Worm (Caenorhabditis elegans): ENCODE results near the gene T23B5.4.

DNA sequence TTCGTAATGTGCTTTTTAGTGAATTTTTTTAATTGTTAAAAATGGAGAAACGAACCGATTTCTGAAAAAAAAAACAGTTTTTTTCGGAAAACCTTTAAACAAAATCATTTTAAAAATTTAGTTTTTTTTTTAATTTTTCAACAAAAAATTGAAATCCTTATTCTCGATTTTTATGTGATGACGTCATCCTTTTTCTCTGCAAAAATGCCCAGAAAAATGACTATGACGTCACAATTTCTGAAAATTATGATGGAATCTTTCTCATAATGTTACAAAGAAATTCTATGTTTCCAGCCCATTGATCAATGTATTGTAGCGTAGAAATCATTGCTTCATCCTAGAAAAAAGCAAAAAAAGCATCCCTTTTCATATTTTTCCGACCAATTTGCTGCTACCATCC, 14.5 kb downstream of the T23B5.4 start:
- TF ChIP-seq ceh-13 (GFP tag; optimal IDR thresholded peaks at IDR 0.05) (no peak), ama-1 (optimal IDR thresholded peaks at IDR 0.05) (no peak), tbx-11 (GFP tag; IDR thresholded peaks at IDR 0.05) (no peak), hnd-1 (tag; optimal IDR thresholded peaks at IDR 0.05) (no peak), tra-4 (tag; optimal IDR thresholded peaks at IDR 0.05) (no peak), hmg-4 (GFP tag; optimal IDR thresholded peaks at IDR 0.05) (no peak), ceh-36 (tag; optimal IDR thresholded peaks at IDR 0.05) (no peak), tbx-37 (GFP tag; conservative IDR thresholded peaks at IDR 0.05) (no peak), pes-1 (GFP tag; IDR thresholded peaks at IDR 0.05) (no peak)

Data from whole organism, early embryonic.